Fruit fly (Drosophila melanogaster) whole organism, embryonic: ENCODE data around the gene CG32829.

ENCODE experiments used
- Adf1 ChIP-seq: fragments of 200-800 bp; sonication (Bioruptor generic); IDR thresholded peaks from 2 replicates; pipeline ENCODE4 v1.3.6; 2022; ENCODE audit warnings: missing biosample characterization, missing genetic modification characterization
- Antp ChIP-seq: fragments of 200-800 bp; sonication (Bioruptor generic); optimal IDR thresholded peaks from 3 replicates; lab custom pipeline; 2016; ENCODE audit warnings: missing biosample characterization, missing genetic modification characterization
- Atf-2 ChIP-seq: fragments of 200-800 bp; sonication (Bioruptor generic); optimal IDR thresholded peaks from 2 replicates; lab custom pipeline; 2016; ENCODE audit warnings: missing biosample characterization, missing genetic modification characterization
- Bgb ChIP-seq: fragments of 200-800 bp; sonication (Bioruptor generic); IDR thresholded peaks from 2 replicates; pipeline ENCODE4 v1.3.6; 2022; ENCODE audit warnings: missing biosample characterization, missing genetic modification characterization; ENCODE audit not compliant: partially characterized antibody
- CG10959 ChIP-seq: fragments of 200-800 bp; sonication (Bioruptor generic); IDR thresholded peaks from 2 replicates; pipeline ENCODE4 v1.3.6; 2022; ENCODE audit warnings: missing biosample characterization, missing genetic modification characterization
- CG11093 ChIP-seq: fragments of 200-800 bp; sonication (Bioruptor generic); IDR thresholded peaks from 3 replicates; pipeline ENCODE4 v1.3.6; 2022; ENCODE audit warnings: missing biosample characterization, missing genetic modification characterization
- CG11504 ChIP-seq: fragments of 200-800 bp; sonication (Bioruptor generic); optimal IDR thresholded peaks from 3 replicates; lab custom pipeline; 2019; ENCODE audit warnings: missing biosample characterization, mild to moderate bottlenecking, missing genetic modification characterization, moderate library complexity
- CG11695 ChIP-seq: fragments of 200-800 bp; sonication (Bioruptor generic); IDR thresholded peaks from 3 replicates; pipeline ENCODE4 v1.3.6; 2022; ENCODE audit warnings: missing biosample characterization, missing genetic modification characterization
- CG12071 ChIP-seq: fragments of 200-800 bp; sonication (Bioruptor generic); optimal IDR thresholded peaks from 3 replicates; lab custom pipeline; 2018; ENCODE audit warnings: missing biosample characterization, mild to moderate bottlenecking, missing genetic modification characterization
- CG12104 ChIP-seq: fragments of 200-800 bp; sonication (Bioruptor generic); optimal IDR thresholded peaks from 3 replicates; lab custom pipeline; 2016; ENCODE audit warnings: missing biosample characterization, missing genetic modification characterization
- CG12155 ChIP-seq: fragments of 200-800 bp; sonication (Bioruptor generic); optimal IDR thresholded peaks from 3 replicates; lab custom pipeline; 2016; ENCODE audit warnings: missing biosample characterization, missing genetic modification characterization
- CG12236 ChIP-seq: fragments of 200-800 bp; sonication (Bioruptor generic); optimal IDR thresholded peaks from 2 replicates; lab custom pipeline; 2016; ENCODE audit warnings: missing biosample characterization, missing genetic modification characterization
- CG12769 ChIP-seq: fragments of 200-800 bp; sonication (Bioruptor generic); optimal IDR thresholded peaks from 2 replicates; lab custom pipeline; 2019; ENCODE audit warnings: missing biosample characterization, mild to moderate bottlenecking, missing genetic modification characterization, moderate library complexity
- CG15011 ChIP-seq: fragments of 200-800 bp; sonication (Bioruptor generic); optimal IDR thresholded peaks from 3 replicates; lab custom pipeline; 2018; ENCODE audit warnings: missing biosample characterization, mild to moderate bottlenecking, missing genetic modification characterization
- CG15601 ChIP-seq: fragments of 200-800 bp; sonication (Bioruptor generic); optimal IDR thresholded peaks from 3 replicates; lab custom pipeline; 2019; ENCODE audit warnings: missing biosample characterization, mild to moderate bottlenecking, missing genetic modification characterization, moderate library complexity
- CG17912 ChIP-seq: fragments of 200-800 bp; sonication (Bioruptor generic); optimal IDR thresholded peaks from 2 replicates; lab custom pipeline; 2018; ENCODE audit warnings: missing biosample characterization, mild to moderate bottlenecking, missing genetic modification characterization
- CG2202 ChIP-seq: fragments of 200-800 bp; sonication (Bioruptor generic); optimal IDR thresholded peaks from 2 replicates; lab custom pipeline; 2018; ENCODE audit warnings: missing biosample characterization, mild to moderate bottlenecking, missing genetic modification characterization
- CG31365 ChIP-seq: fragments of 200-800 bp; sonication (Bioruptor generic); optimal IDR thresholded peaks from 2 replicates; lab custom pipeline; 2018; ENCODE audit warnings: missing biosample characterization, mild to moderate bottlenecking, missing genetic modification characterization
- CG3163 ChIP-seq: fragments of 200-800 bp; sonication (Bioruptor generic); optimal IDR thresholded peaks from 3 replicates; lab custom pipeline; 2016; ENCODE audit warnings: missing biosample characterization, missing genetic modification characterization
- CG3281 ChIP-seq: fragments of 200-800 bp; sonication (Bioruptor generic); optimal IDR thresholded peaks from 3 replicates; lab custom pipeline; 2017; ENCODE audit warnings: missing biosample characterization, mild to moderate bottlenecking, missing genetic modification characterization
- CG3995 ChIP-seq: fragments of 200-800 bp; sonication (Bioruptor generic); optimal IDR thresholded peaks from 3 replicates; lab custom pipeline; 2016; ENCODE audit warnings: missing biosample characterization, missing genetic modification characterization
- CG5245 ChIP-seq: fragments of 200-800 bp; sonication (Bioruptor generic); optimal IDR thresholded peaks from 3 replicates; lab custom pipeline; 2016; ENCODE audit warnings: missing biosample characterization, missing genetic modification characterization
- CG6254 ChIP-seq: fragments of 200-800 bp; sonication (Bioruptor generic); optimal IDR thresholded peaks from 3 replicates; lab custom pipeline; 2017; ENCODE audit warnings: mild to moderate bottlenecking, missing biosample characterization, missing genetic modification reagents, missing genetic modification characterization
- Camta ChIP-seq: fragments of 200-800 bp; sonication (Bioruptor generic); optimal IDR thresholded peaks from 2 replicates; lab custom pipeline; 2016; ENCODE audit warnings: missing biosample characterization, missing genetic modification characterization
- D19A ChIP-seq: fragments of 200-800 bp; optimal IDR thresholded peaks from 3 replicates; lab custom pipeline; 2019; ENCODE audit warnings: missing biosample characterization, mild to moderate bottlenecking, missing genetic modification characterization, moderate library complexity
- Dek ChIP-seq: fragments of 200-800 bp; sonication (Bioruptor generic); optimal IDR thresholded peaks from 3 replicates; lab custom pipeline; 2019; ENCODE audit warnings: missing biosample characterization, mild to moderate bottlenecking, missing genetic modification characterization, moderate library complexity
- Dfd ChIP-seq, 2 experiments: fragments of >200 bp; optimal IDR thresholded peaks; 2 replicates each; lab custom pipeline; 2017; ENCODE audit warnings: missing biosample characterization in 2 of 2, missing genetic modification characterization in 2 of 2
- Dip3 ChIP-seq: fragments of 200-800 bp; sonication (Bioruptor generic); optimal IDR thresholded peaks from 3 replicates; lab custom pipeline; 2016; ENCODE audit warnings: missing biosample characterization, missing genetic modification characterization
- Ets65A ChIP-seq: fragments of 200-800 bp; sonication (Bioruptor generic); peaks from one replicate; lab custom pipeline; 2016; ENCODE audit warnings: missing biosample characterization, missing genetic modification characterization
- Fer2 ChIP-seq: fragments of 200-800 bp; sonication (Bioruptor generic); optimal IDR thresholded peaks from 2 replicates; lab custom pipeline; 2018; ENCODE audit warnings: missing biosample characterization, mild to moderate bottlenecking, missing genetic modification characterization, moderate library complexity
- Hr39 ChIP-seq: fragments of >200 bp; optimal IDR thresholded peaks from 2 replicates; lab custom pipeline; 2017
- Lim3 ChIP-seq: fragments of 200-800 bp; sonication (Bioruptor generic); IDR thresholded peaks from 2 replicates; pipeline ENCODE4 v1.3.6; 2022; ENCODE audit warnings: missing biosample characterization, missing genetic modification characterization
- Med ChIP-seq: fragments of 200-800 bp; sonication (Bioruptor generic); peaks from one replicate; lab custom pipeline; 2016; ENCODE audit warnings: missing biosample characterization, missing genetic modification characterization, mild to moderate bottlenecking, inconsistent platforms, moderate library complexity
- Nf-YA ChIP-seq: fragments of 200-800 bp; sonication (Bioruptor generic); IDR thresholded peaks from 2 replicates; pipeline ENCODE4 v1.3.6; 2022; ENCODE audit warnings: missing biosample characterization, missing genetic modification characterization
- Ravus ChIP-seq: fragments of 200-800 bp; sonication (Bioruptor generic); IDR thresholded peaks from 2 replicates; pipeline ENCODE4 v1.3.6; 2022; ENCODE audit warnings: missing biosample characterization, missing genetic modification characterization
- Rfx ChIP-seq: fragments of 200-800 bp; sonication (Bioruptor generic); IDR thresholded peaks from 2 replicates; pipeline ENCODE4 v1.3.6; 2022; ENCODE audit warnings: missing biosample characterization, missing genetic modification characterization
- Xbp1 ChIP-seq: fragments of 200-800 bp; sonication (Bioruptor generic); optimal IDR thresholded peaks from 3 replicates; lab custom pipeline; 2016; ENCODE audit warnings: missing biosample characterization, mild to moderate bottlenecking, missing genetic modification characterization
- Xrp1 ChIP-seq: fragments of 200-800 bp; sonication (Bioruptor generic); IDR thresholded peaks from 2 replicates; pipeline ENCODE4 v1.3.6; 2022; ENCODE audit warnings: missing biosample characterization, missing genetic modification characterization
- chif ChIP-seq, 2 experiments: fragments of 200-800 bp; sonication (Bioruptor generic); optimal IDR thresholded peaks; 3 replicates each; lab custom pipeline; 2016; ENCODE audit warnings: missing biosample characterization in 2 of 2, missing genetic modification characterization in 2 of 2
- esg ChIP-seq: fragments of 200-800 bp; sonication (Bioruptor generic); conservative IDR thresholded peaks from 2 replicates; pipeline ENCODE4 v1.3.6; 2022; ENCODE audit warnings: missing biosample characterization, missing genetic modification characterization
- eve ChIP-seq, 2 experiments: fragments of >200 bp; optimal IDR thresholded peaks; 2 replicates each; lab custom pipeline; 2017; ENCODE audit warnings: missing biosample characterization in 2 of 2, missing genetic modification characterization in 2 of 2
- eyg ChIP-seq: fragments of 200-800 bp; sonication (Bioruptor generic); optimal IDR thresholded peaks from 3 replicates; lab custom pipeline; 2016; ENCODE audit warnings: missing biosample characterization, missing genetic modification characterization
- nom ChIP-seq: fragments of 200-800 bp; sonication (Bioruptor generic); optimal IDR thresholded peaks from 2 replicates; lab custom pipeline; 2017; ENCODE audit warnings: missing biosample characterization, missing genetic modification characterization, mild to moderate bottlenecking, moderate library complexity, missing genetic modification reagents
- oc ChIP-seq: fragments of 200-800 bp; sonication (Bioruptor generic); optimal IDR thresholded peaks from 2 replicates; lab custom pipeline; 2018; ENCODE audit warnings: missing biosample characterization, mild to moderate bottlenecking, missing genetic modification characterization, moderate library complexity
- otp ChIP-seq: fragments of 200-800 bp; sonication (Bioruptor generic); IDR thresholded peaks from 3 replicates; pipeline ENCODE4, ENCODE4 v1.3.6; 2022; ENCODE audit warnings: missing biosample characterization, missing genetic modification characterization
- rib ChIP-seq: fragments of 200-800 bp; sonication (Bioruptor generic); IDR thresholded peaks from 2 replicates; pipeline ENCODE4 v1.3.6; 2022; ENCODE audit warnings: missing biosample characterization, missing genetic modification characterization
- row ChIP-seq: fragments of 200-800 bp; sonication (Bioruptor generic); IDR thresholded peaks from 3 replicates; pipeline ENCODE4 v1.3.6; 2022; ENCODE audit warnings: missing biosample characterization, missing genetic modification characterization
- slbo ChIP-seq: fragments of 200-800 bp; sonication (Bioruptor generic); IDR thresholded peaks from 2 replicates; pipeline ENCODE4 v1.3.6; 2022; ENCODE audit warnings: missing biosample characterization, missing genetic modification characterization
- slp2 ChIP-seq: fragments of 200-800 bp; sonication (Bioruptor generic); optimal IDR thresholded peaks from 2 replicates; lab custom pipeline; 2016; ENCODE audit warnings: missing biosample characterization, missing genetic modification characterization
- trem ChIP-seq: fragments of 200-800 bp; optimal IDR thresholded peaks from 3 replicates; lab custom pipeline; 2019; ENCODE audit warnings: missing biosample characterization, mild to moderate bottlenecking, missing genetic modification characterization, moderate library complexity
- zfh2 ChIP-seq: fragments of 200-800 bp; sonication (Bioruptor generic); optimal IDR thresholded peaks from 2 replicates; lab custom pipeline; 2016; ENCODE audit warnings: missing biosample characterization, missing genetic modification characterization

Gene CG32829

DNA sequence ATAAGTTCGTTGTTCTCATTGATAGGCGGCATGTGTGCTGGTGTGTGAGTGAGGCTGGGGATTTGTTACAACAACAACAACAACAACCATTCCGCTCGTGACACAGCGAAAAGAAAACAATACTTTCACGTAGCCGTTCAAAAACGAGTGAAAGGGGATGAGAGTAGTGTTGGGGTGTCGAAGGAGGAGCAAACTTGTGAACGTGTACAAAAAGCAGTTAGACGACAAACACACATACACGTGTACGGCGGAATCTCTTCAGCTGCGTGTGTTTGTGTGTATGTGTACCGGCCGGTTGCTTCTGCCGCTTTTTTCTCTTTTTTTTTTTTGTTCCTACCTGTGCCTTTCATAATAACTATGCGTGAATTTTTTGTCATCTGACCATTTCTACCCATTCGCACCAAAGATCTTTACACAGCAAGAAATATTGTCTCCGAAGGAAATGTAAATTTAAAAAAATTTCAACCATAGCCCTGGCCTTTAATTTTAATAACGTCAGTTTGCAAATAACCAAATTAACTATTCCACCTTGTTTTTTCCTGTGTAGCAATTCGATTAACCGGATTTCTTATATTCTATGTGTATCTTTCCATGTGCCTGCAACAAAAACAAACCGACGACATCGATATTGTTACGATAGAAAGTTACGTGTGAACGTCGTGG is 6.0 kb upstream of the CG32829 start (continued):
- TF ChIP-seq chif (GFP tag; optimal IDR thresholded peaks at IDR 0.05; lab: Kevin White, UChicago) (peak; percentile 67 to 75), slbo (GFP tag; lab: Robert Waterston, UW) (no peak), esg (GFP tag; lab: Robert Waterston, UW) (no peak), slp2 (GFP tag; lab: Kevin White, UChicago) (peak; percentile 80), CG2202 (tag; lab: Kevin White, UChicago) (peak; percentile 43), Rfx (GFP tag; lab: Robert Waterston, UW) (no peak; the same call in 1 of the 2 replicates), Bgb (GFP tag; lab: Robert Waterston, UW) (no peak), zfh2 (GFP tag; lab: Kevin White, UChicago) (peak; percentile 61), Adf1 (GFP tag; lab: Robert Waterston, UW) (peak; percentile 33; the same call in 1 of the 2 replicates), CG10959 (GFP tag; lab: Robert Waterston, UW) (no peak), CG12155 (GFP tag; lab: Kevin White, UChicago) (peak; percentile 52), Dek (tag; lab: Kevin White, UChicago) (no peak), row (GFP tag; lab: Robert Waterston, UW) (peak; percentile 75; the same call in 2 of the 3 replicates), CG11093 (no peak), CG12769 (tag; lab: Kevin White, UChicago) (peak; percentile 61), Fer2 (tag; lab: Kevin White, UChicago) (peak; percentile 10), CG5245 (peak; percentile 55), rib (GFP tag; lab: Robert Waterston, UW) (peak; percentile 46; the same call in 1 of the 2 replicates), Ravus (GFP tag; lab: Robert Waterston, UW) (peak; percentile 5), Lim3 (GFP tag; lab: Robert Waterston, UW) (no peak), CG6254 (GFP tag; lab: Kevin White, UChicago) (peak; percentile 69), eve (GFP tag; optimal IDR thresholded peaks at IDR 0.05; lab: Kevin White, UChicago) (no peak), CG11504 (no peak), Camta (peak; percentile 65), Nf-YA (GFP tag; lab: Robert Waterston, UW) (0 out of 2 replicates have a peak, but pooled peaks have one; percentile 29), trem (tag; lab: Kevin White, UChicago) (peak; percentile 37), Xbp1 (GFP tag; lab: Kevin White, UChicago) (peak; percentile 76), CG15601 (tag; lab: Kevin White, UChicago) (peak; percentile 59), CG17912 (no peak), Antp (peak; percentile 58), CG11695 (GFP tag; lab: Robert Waterston, UW) (peak; percentile 76), otp (GFP tag; lab: Robert Waterston, UW) (no peak; the same call in 2 of the 3 replicates), CG3995 (GFP tag; lab: Kevin White, UChicago) (no peak), nom (GFP tag; lab: Kevin White, UChicago) (peak; percentile 49), Hr39 (lab: Kevin White, UChicago) (no peak), Xrp1 (GFP tag; lab: Robert Waterston, UW) (peak; percentile 90), eyg (GFP tag; lab: Kevin White, UChicago) (no peak), oc (tag; lab: Kevin White, UChicago) (no peak), CG15011 (GFP tag; lab: Kevin White, UChicago) (no peak), CG12071 (GFP tag; lab: Kevin White, UChicago) (no peak), CG12104 (GFP tag; lab: Kevin White, UChicago) (peak; percentile 1), Dip3 (peak; percentile 65), CG12236 (GFP tag; lab: Kevin White, UChicago) (peak; percentile 52), Ets65A (GFP tag; lab: Kevin White, UChicago) (peak; percentile 96), CG3281 (peak; percentile 56), Med (peak; percentile 93), Atf-2 (GFP tag; lab: Kevin White, UChicago) (peak; percentile 64), D19A (tag; lab: Kevin White, UChicago) (peak; percentile 66), CG31365 (tag; lab: Kevin White, UChicago) (peak; percentile 54), CG3163 (GFP tag; lab: Kevin White, UChicago) (peak; percentile 53), Dfd (GFP tag; optimal IDR thresholded peaks at IDR 0.05; lab: Kevin White, UChicago) (no peak)
